Worm (Caenorhabditis elegans) whole organism, L4 larva: ENCODE results near the gene F54D5.15.

Source experiments
- D1046.2 ChIP-seq: fragments of 200-800 bp; sonication (Bioruptor generic); IDR thresholded peaks from 2 replicates; pipeline ENCODE4 v1.3.6; 2022; ENCODE audit warnings: missing genetic modification characterization, missing compliant biosample characterization
- F10B5.3 ChIP-seq: sonication (generic microtip); optimal IDR thresholded peaks from 2 replicates; lab custom pipeline; 2016; ENCODE audit warnings: mild to moderate bottlenecking, missing genetic modification characterization, missing compliant biosample characterization
- F26F4.8 ChIP-seq: fragments of 200-800 bp; sonication (Bioruptor generic); conservative IDR thresholded peaks from 2 replicates; pipeline ENCODE4 v1.3.6; 2022; ENCODE audit warnings: missing genetic modification characterization, missing compliant biosample characterization
- F49E8.2 ChIP-seq: sonication (generic microtip); optimal IDR thresholded peaks from 2 replicates; lab custom pipeline; 2016; ENCODE audit warnings: missing compliant biosample characterization, mild to moderate bottlenecking, missing genetic modification characterization, borderline replicate concordance
- Y48G9A.11 ChIP-seq: fragments of 200-800 bp; sonication (Bioruptor generic); IDR thresholded peaks from 2 replicates; pipeline ENCODE4 v1.3.6; 2022; ENCODE audit warnings: missing genetic modification reagents, missing genetic modification characterization, missing compliant biosample characterization
- aha-1 ChIP-seq: fragments of 150-350 bp; peaks from one replicate; lab custom pipeline; 2014; ENCODE audit warnings: missing biosample characterization, missing genetic modification characterization
- aly-2 ChIP-seq: sonication (generic microtip); optimal IDR thresholded peaks from 2 replicates; lab custom pipeline; 2018; ENCODE audit warnings: missing biosample characterization, missing genetic modification characterization
- ama-1 ChIP-seq: fragments of 150-350 bp; optimal IDR thresholded peaks from 2 replicates; lab custom pipeline; 2014; ENCODE audit warnings: inconsistent platforms, mixed read lengths
- attf-4 ChIP-seq: sonication (generic microtip); optimal IDR thresholded peaks from 3 replicates; lab custom pipeline; 2017; ENCODE audit warnings: missing biosample characterization, missing genetic modification characterization
- ceh-20 ChIP-seq: fragments of 200-800 bp; sonication (Bioruptor generic); IDR thresholded peaks from 2 replicates; pipeline ENCODE4 v1.3.6; 2022; ENCODE audit warnings: missing genetic modification reagents, missing genetic modification characterization, missing compliant biosample characterization
- ctbp-1 ChIP-seq: fragments of 200-800 bp; sonication (Bioruptor generic); IDR thresholded peaks from 2 replicates; pipeline ENCODE4 v1.3.6; 2022; ENCODE audit warnings: missing genetic modification reagents, missing genetic modification characterization, missing compliant biosample characterization
- daf-12 ChIP-seq: fragments of 150-350 bp; optimal IDR thresholded peaks from 2 replicates; lab custom pipeline; 2014; ENCODE audit warnings: missing biosample characterization, missing genetic modification reagents, missing genetic modification characterization
- daf-16 ChIP-seq, 3 experiments: sonication (generic microtip); optimal IDR thresholded peaks; 2 replicates each; lab custom pipeline; 2016 to 2017; ENCODE audit warnings: missing genetic modification characterization in 3 of 3, missing genetic modification reagents in 3 of 3, mild to moderate bottlenecking in 2 of 3, missing compliant biosample characterization in 2 of 3, missing biosample characterization in 1 of 3, moderate library complexity in 1 of 3
- dmd-6 ChIP-seq: fragments of 200-800 bp; sonication (Bioruptor generic); IDR thresholded peaks from 2 replicates; pipeline ENCODE4 v1.3.6; 2022; ENCODE audit warnings: missing genetic modification reagents, missing genetic modification characterization, missing compliant biosample characterization
- dpl-1 ChIP-seq: fragments of 150-350 bp; optimal IDR thresholded peaks from 2 replicates; lab custom pipeline; 2014; ENCODE audit warnings: missing biosample characterization, missing genetic modification reagents, missing genetic modification characterization
- dve-1 ChIP-seq: sonication (generic microtip); optimal IDR thresholded peaks from 2 replicates; lab custom pipeline; 2017; ENCODE audit warnings: antibody characterized with exemption, mild to moderate bottlenecking, missing genetic modification characterization, missing compliant biosample characterization; ENCODE audit not compliant: insufficient read depth
- egl-27 ChIP-seq: sonication (generic microtip); optimal IDR thresholded peaks from 3 replicates; lab custom pipeline; 2017; ENCODE audit warnings: missing biosample characterization, missing genetic modification reagents, missing genetic modification characterization
- fkh-10 ChIP-seq: fragments of 150-350 bp; optimal IDR thresholded peaks from 2 replicates; lab custom pipeline; 2014; ENCODE audit warnings: missing biosample characterization, missing genetic modification reagents, missing genetic modification characterization
- gei-8 ChIP-seq: fragments of 200-800 bp; sonication (Bioruptor generic); optimal IDR thresholded peaks from 2 replicates; lab custom pipeline; 2018; ENCODE audit warnings: mild to moderate bottlenecking, missing genetic modification characterization, missing compliant biosample characterization
- hif-1 ChIP-seq, 2 experiments: sonication (generic microtip); optimal IDR thresholded peaks; 2 replicates each; lab custom pipeline; 2016 to 2017; ENCODE audit warnings: missing compliant biosample characterization in 2 of 2, missing genetic modification characterization in 2 of 2, missing genetic modification reagents in 2 of 2, missing genotype in 2 of 2, mild to moderate bottlenecking in 1 of 2
- hlh-11 ChIP-seq: fragments of 200-800 bp; sonication (Bioruptor generic); optimal IDR thresholded peaks from 2 replicates; lab custom pipeline; 2018; ENCODE audit warnings: mild to moderate bottlenecking, missing genetic modification characterization, missing compliant biosample characterization
- hlh-30 ChIP-seq: sonication (generic microtip); optimal IDR thresholded peaks from 2 replicates; lab custom pipeline; 2017; ENCODE audit warnings: antibody characterized with exemption, mild to moderate bottlenecking, missing genetic modification characterization, missing compliant biosample characterization; ENCODE audit not compliant: insufficient read depth
- jun-1 ChIP-seq: fragments of 150-350 bp; optimal IDR thresholded peaks from 2 replicates; lab custom pipeline; 2014; ENCODE audit warnings: missing biosample characterization, missing genetic modification reagents, missing genetic modification characterization
- lim-7 ChIP-seq: fragments of 200-800 bp; sonication (Bioruptor generic); IDR thresholded peaks from 2 replicates; pipeline ENCODE4 v1.3.6; 2022; ENCODE audit warnings: missing genetic modification characterization, missing compliant biosample characterization
- lin-13 ChIP-seq: fragments of 150-350 bp; optimal IDR thresholded peaks from 2 replicates; lab custom pipeline; 2014; ENCODE audit warnings: missing biosample characterization, missing genetic modification reagents, missing genetic modification characterization
- lin-29 ChIP-seq: fragments of 200-800 bp; sonication (Bioruptor generic); IDR thresholded peaks from 2 replicates; pipeline ENCODE4 v1.3.6; 2022; ENCODE audit warnings: missing genetic modification reagents, missing genetic modification characterization, missing compliant biosample characterization
- lin-38 ChIP-seq: fragments of 200-800 bp; sonication (Bioruptor generic); IDR thresholded peaks from 2 replicates; pipeline ENCODE4 v1.3.6; 2022; ENCODE audit warnings: missing genetic modification reagents, missing genetic modification characterization, missing compliant biosample characterization
- lsy-2 ChIP-seq, 2 experiments: fragments of 150-350 bp in 1 of 2; sonication (generic microtip) in 1 of 2; optimal IDR thresholded peaks; 2 replicates each; lab custom pipeline; 2014 to 2017; ENCODE audit warnings: missing biosample characterization in 2 of 2, missing genetic modification characterization in 2 of 2
- madf-5 ChIP-seq, 2 experiments: fragments of 200-800 bp; sonication (Bioruptor generic); IDR thresholded peaks; 2 replicates each; pipeline ENCODE4 v1.3.6; 2022; ENCODE audit warnings: missing compliant biosample characterization in 2 of 2, missing genetic modification characterization in 2 of 2
- mdl-1 ChIP-seq, 2 experiments: fragments of 150-350 bp in 1 of 2; sonication (generic microtip) in 1 of 2; optimal IDR thresholded peaks; 2 replicates each; lab custom pipeline; 2014 to 2017; ENCODE audit warnings: missing biosample characterization in 2 of 2, missing genetic modification characterization in 2 of 2
- mdt-29 ChIP-seq: fragments of 200-800 bp; sonication (Bioruptor generic); IDR thresholded peaks from 2 replicates; pipeline ENCODE4 v1.3.6; 2022; ENCODE audit warnings: missing genetic modification reagents, missing genetic modification characterization, missing compliant biosample characterization
- mes-2 ChIP-seq: sonication (generic microtip); optimal IDR thresholded peaks from 2 replicates; lab custom pipeline; 2016; ENCODE audit warnings: missing genotype, mild to moderate bottlenecking, missing genetic modification characterization, missing compliant biosample characterization; ENCODE audit not compliant: poor library complexity, severe bottlenecking
- mxl-2 ChIP-seq: fragments of 200-800 bp; sonication (Bioruptor generic); conservative IDR thresholded peaks from 2 replicates; pipeline ENCODE4 v1.3.6; 2022; ENCODE audit warnings: missing genetic modification reagents, missing genetic modification characterization, missing compliant biosample characterization
- mxl-3 ChIP-seq: fragments of 200-800 bp; sonication (Bioruptor generic); optimal IDR thresholded peaks from 2 replicates; lab custom pipeline; 2018; ENCODE audit warnings: mild to moderate bottlenecking, missing genetic modification characterization, missing compliant biosample characterization
- nhr-102 ChIP-seq: sonication (generic microtip); optimal IDR thresholded peaks from 2 replicates; lab custom pipeline; 2016; ENCODE audit warnings: mild to moderate bottlenecking, missing genetic modification characterization, moderate library complexity, missing compliant biosample characterization
- nhr-237 ChIP-seq: sonication (generic microtip); optimal IDR thresholded peaks from 2 replicates; lab custom pipeline; 2017; ENCODE audit warnings: missing biosample characterization, missing genetic modification characterization
- nhr-25 ChIP-seq: sonication (generic microtip); optimal IDR thresholded peaks from 2 replicates; lab custom pipeline; 2017; ENCODE audit warnings: missing genetic modification characterization, mild to moderate bottlenecking, missing compliant biosample characterization, antibody characterized with exemption, moderate library complexity, borderline replicate concordance; ENCODE audit not compliant: insufficient read depth
- nhr-48 ChIP-seq: sonication (generic microtip); optimal IDR thresholded peaks from 2 replicates; lab custom pipeline; 2016; ENCODE audit warnings: mild to moderate bottlenecking, missing genetic modification characterization, missing compliant biosample characterization
- nhr-6 ChIP-seq: fragments of 150-350 bp; optimal IDR thresholded peaks from 2 replicates; lab custom pipeline; 2014; ENCODE audit warnings: missing biosample characterization, missing genetic modification characterization
- nhr-77 ChIP-seq: fragments of 150-350 bp; optimal IDR thresholded peaks from 2 replicates; lab custom pipeline; 2014; ENCODE audit warnings: missing biosample characterization, missing genetic modification characterization
- pqm-1 ChIP-seq: sonication (generic microtip); optimal IDR thresholded peaks from 2 replicates; lab custom pipeline; 2017; ENCODE audit warnings: missing biosample characterization, missing genetic modification characterization
- set-16 ChIP-seq: fragments of 200-800 bp; sonication (Bioruptor generic); IDR thresholded peaks from 2 replicates; pipeline ENCODE4 v1.3.6; 2022; ENCODE audit warnings: missing genetic modification reagents, missing genetic modification characterization, missing compliant biosample characterization
- snpc-1.2 ChIP-seq: fragments of 200-800 bp; sonication (Bioruptor generic); IDR thresholded peaks from 2 replicates; pipeline ENCODE4 v1.3.6; 2022; ENCODE audit warnings: missing genetic modification reagents, missing genetic modification characterization, missing compliant biosample characterization
- unc-130 ChIP-seq: sonication (generic microtip); optimal IDR thresholded peaks from 2 replicates; lab custom pipeline; 2016; ENCODE audit warnings: missing genetic modification reagents, missing genetic modification characterization, missing compliant biosample characterization
- unc-39 ChIP-seq: sonication (generic microtip); optimal IDR thresholded peaks from 2 replicates; lab custom pipeline; 2017; ENCODE audit warnings: missing biosample characterization, missing genetic modification characterization
- zfp-3 ChIP-seq: fragments of 200-800 bp; sonication (Bioruptor generic); conservative IDR thresholded peaks from 2 replicates; pipeline ENCODE4 v1.3.6; 2022; ENCODE audit warnings: missing genetic modification reagents, missing genetic modification characterization, missing compliant biosample characterization

The F54D5.15 gene

DNA sequence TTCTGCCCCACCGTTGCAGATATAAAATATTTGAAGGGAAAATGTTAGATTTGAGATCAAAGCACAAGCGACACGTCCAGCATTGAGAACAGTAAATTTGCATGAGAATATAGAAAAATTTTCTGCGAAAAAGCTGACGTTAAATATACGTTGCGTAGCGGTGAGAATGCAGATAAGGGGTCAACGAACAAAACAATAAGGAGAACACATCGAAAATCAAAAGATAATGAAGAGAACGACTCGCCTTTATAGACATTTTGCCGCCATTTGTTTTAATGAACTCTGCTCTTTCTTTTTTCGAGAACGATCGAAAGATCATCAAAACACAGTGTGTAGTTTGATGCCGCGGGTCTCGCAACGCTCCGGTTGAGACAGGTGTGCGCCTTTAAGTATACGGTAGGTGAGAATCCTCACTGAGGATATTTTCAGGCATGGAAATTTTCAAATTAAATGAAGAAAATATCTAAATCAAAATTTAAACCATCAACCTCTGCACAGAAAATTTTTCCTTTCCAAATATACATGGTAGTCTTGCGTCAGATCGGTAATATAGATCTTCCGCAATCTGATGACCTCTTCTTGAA is 32.2 kb upstream of the F54D5.15 start:
- no peak for TF ChIP-seq daf-12 (tag; lab: Kevin White, UChicago)
- TF ChIP-seq hlh-11 (tag; lab: Kevin White, UChicago) = peak; percentile 29
- TF ChIP-seq dve-1 (tag; lab: Kevin White, UChicago) = peak; percentile 4
- peak; percentile 45; the same call in 1 of the 2 replicates for TF ChIP-seq dmd-6 (GFP tag; lab: Robert Waterston, UW)
- TF ChIP-seq nhr-48 = peak; percentile 41
- no peak for TF ChIP-seq nhr-237 (tag; lab: Kevin White, UChicago)
- TF ChIP-seq jun-1 = no peak
- TF ChIP-seq daf-16 (GFP tag; optimal IDR thresholded peaks at IDR 0.05; lab: Kevin White, UChicago) = no peak
- peak; percentile 54 for TF ChIP-seq daf-16 (tag; optimal IDR thresholded peaks at IDR 0.05; lab: Kevin White, UChicago)
- TF ChIP-seq F49E8.2 = peak; percentile 71
- TF ChIP-seq hlh-30 (tag; lab: Kevin White, UChicago) = no peak
- peak; percentile 11 for TF ChIP-seq unc-130 (GFP tag; lab: Kevin White, UChicago)
- 0 out of 2 replicates have a peak, but pooled peaks have one; percentile 23 for TF ChIP-seq snpc-1.2 (GFP tag; lab: Robert Waterston, UW)
- peak; percentile 4 for TF ChIP-seq pqm-1
- TF ChIP-seq F26F4.8 (GFP tag; lab: Robert Waterston, UW) = no peak
- TF ChIP-seq lin-38 (GFP tag; lab: Robert Waterston, UW) = peak; percentile 63
- TF ChIP-seq lsy-2 (tag; optimal IDR thresholded peaks at IDR 0.05; lab: Kevin White, UChicago) = peak in 1 of 2 experiments; percentile 36
- 0 out of 2 replicates have a peak, but pooled peaks have one; percentile 23 for TF ChIP-seq mdt-29 (GFP tag; lab: Robert Waterston, UW)
- 0 out of 2 replicates have a peak, but pooled peaks have one; percentile 22 for TF ChIP-seq Y48G9A.11

DNA sequence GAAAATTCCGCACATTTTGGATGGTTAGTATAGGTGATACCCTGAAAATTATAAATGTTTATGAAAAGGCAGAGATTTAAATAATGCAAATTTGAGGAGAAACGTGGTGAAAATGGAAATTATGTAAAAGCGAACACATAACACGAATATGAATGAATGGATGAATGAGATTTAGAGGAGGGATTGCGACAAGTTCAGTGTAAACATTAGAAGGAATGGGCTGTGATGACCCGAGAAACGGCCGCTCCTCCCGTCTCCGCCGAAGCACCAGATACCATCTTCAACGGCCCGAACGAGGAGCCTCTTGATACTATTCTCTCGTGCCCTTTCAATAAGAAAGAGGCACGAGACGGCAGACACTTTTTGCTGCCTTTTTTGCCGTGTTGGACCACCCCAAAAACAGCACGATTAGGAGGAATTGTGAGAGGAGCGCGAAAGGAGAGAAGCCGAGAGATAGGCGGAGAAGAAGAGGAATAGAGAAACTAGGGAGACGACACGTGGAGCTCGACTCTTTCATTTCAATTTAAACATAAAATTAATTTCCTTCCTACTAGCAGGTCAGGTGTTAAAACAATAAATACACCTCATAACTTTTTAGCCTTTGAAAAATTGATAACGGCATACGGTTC is 31.5 kb upstream of the F54D5.15 start, which contains the start of gene gfat-1:
gfat-1 (minus strand) TSS at position 51 of the 629 bp plus-strand sequence.
- TF ChIP-seq madf-5 (GFP tag; IDR thresholded peaks at IDR 0.05; lab: Robert Waterston, UW) (no peak), set-16 (GFP tag; lab: Robert Waterston, UW) (peak; percentile 32), F10B5.3 (tag; lab: Kevin White, UChicago) (no peak), unc-39 (tag; lab: Kevin White, UChicago) (no peak), aly-2 (no peak), hlh-30 (tag; lab: Kevin White, UChicago) (peak; percentile 57), mes-2 (peak; percentile 43), mxl-2 (no peak), ama-1 (lab: Kevin White, UChicago) (no peak), attf-4 (tag; lab: Kevin White, UChicago) (no peak), dmd-6 (GFP tag; lab: Robert Waterston, UW) (no peak), lim-7 (GFP tag; lab: Robert Waterston, UW) (0 out of 2 replicates have a peak, but pooled peaks have one; percentile 8), hif-1 (tag; optimal IDR thresholded peaks at IDR 0.05; lab: Kevin White, UChicago) (no peak), egl-27 (tag; lab: Kevin White, UChicago) (no peak), lin-29 (no peak), lin-13 (GFP tag; lab: Kevin White, UChicago) (no peak), mxl-3 (GFP tag; lab: Kevin White, UChicago) (no peak), F49E8.2 (no peak), zfp-3 (GFP tag; lab: Robert Waterston, UW) (no peak), nhr-77 (tag; lab: Kevin White, UChicago) (no peak), aha-1 (tag; lab: Kevin White, UChicago) (no peak), dpl-1 (GFP tag; lab: Kevin White, UChicago) (peak; percentile 9), nhr-25 (tag; lab: Kevin White, UChicago) (no peak), fkh-10 (no peak), lsy-2 (tag; optimal IDR thresholded peaks at IDR 0.05; lab: Kevin White, UChicago) (peak in 1 of 2 experiments; percentile 17), D1046.2 (GFP tag; lab: Robert Waterston, UW) (no peak), mdl-1 (tag; optimal IDR thresholded peaks at IDR 0.05; lab: Kevin White, UChicago) (peak; percentile 37 to 89), ceh-20 (GFP tag; lab: Robert Waterston, UW) (no peak), ctbp-1 (GFP tag; lab: Robert Waterston, UW) (0 out of 2 replicates have a peak, but pooled peaks have one; percentile 34), nhr-102 (tag; lab: Kevin White, UChicago) (no peak), gei-8 (GFP tag; lab: Kevin White, UChicago) (no peak), nhr-6 (tag; lab: Kevin White, UChicago) (peak; percentile 21), lin-38 (GFP tag; lab: Robert Waterston, UW) (peak; percentile 16; the same call in 1 of the 2 replicates)
